Worm (Caenorhabditis elegans): Measurements from ENCODE around the gene M01B2.8.
"Not testable (repeated sequence)": the region's sequence is repeated elsewhere in the genome, so short reads cannot be mapped to it uniquely, and the experiment has no call there.

Gene M01B2.8

DNA sequence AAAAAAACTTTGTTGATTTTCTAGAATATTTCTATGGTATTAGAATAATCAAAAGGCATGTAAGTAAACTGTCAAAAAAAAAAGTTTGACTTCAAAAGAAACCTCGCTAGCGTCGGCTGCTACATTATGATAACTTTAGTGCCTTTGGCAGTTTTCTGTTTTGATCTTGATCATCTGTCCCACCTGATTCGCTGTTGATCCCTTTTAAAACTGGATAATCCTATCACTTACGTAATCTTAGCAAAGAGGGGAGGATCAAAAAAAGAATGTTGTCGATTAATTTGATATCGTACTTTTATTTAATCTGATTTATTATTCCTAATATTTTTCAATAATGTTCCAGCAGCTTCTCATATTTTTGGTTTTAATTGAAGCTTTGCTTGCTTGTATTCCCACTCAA lies at the start of gene M01B2.8:
Gene M01B2.8 (plus strand): TSS at position 301 of the 400 bp plus-strand sequence.
- TF ChIP-seq hnd-1 (tag; optimal IDR thresholded peaks at IDR 0.05) (no peak), aly-1 (tag; optimal IDR thresholded peaks at IDR 0.05) (no peak), B0310.2 (tag; optimal IDR thresholded peaks at IDR 0.05) (no peak), tbx-11 (GFP tag; IDR thresholded peaks at IDR 0.05) (no peak), pes-1 (GFP tag; IDR thresholded peaks at IDR 0.05) (no peak), hmbx-1 (tag; optimal IDR thresholded peaks at IDR 0.05) (no peak), ceh-13 (GFP tag; optimal IDR thresholded peaks at IDR 0.05) (no peak), ceh-36 (tag; optimal IDR thresholded peaks at IDR 0.05) (no peak), tra-4 (tag; optimal IDR thresholded peaks at IDR 0.05) (no peak), ama-1 (optimal IDR thresholded peaks at IDR 0.05) (no peak), hmg-4 (GFP tag; optimal IDR thresholded peaks at IDR 0.05) (no peak)

- not testable (repeated sequence) for TF ChIP-seq ets-7 (tag; optimal IDR thresholded peaks at IDR 0.05); pes-1 (GFP tag; IDR thresholded peaks at IDR 0.05); hmg-4 (GFP tag; optimal IDR thresholded peaks at IDR 0.05)
Measured at ce11 chrV:15211869-15212268, 48.1 kb upstream of the M01B2.8 start, which contains the start of gene sri-24. TSS of gene sri-24 (plus strand) at chrV:15212169.

DNA sequence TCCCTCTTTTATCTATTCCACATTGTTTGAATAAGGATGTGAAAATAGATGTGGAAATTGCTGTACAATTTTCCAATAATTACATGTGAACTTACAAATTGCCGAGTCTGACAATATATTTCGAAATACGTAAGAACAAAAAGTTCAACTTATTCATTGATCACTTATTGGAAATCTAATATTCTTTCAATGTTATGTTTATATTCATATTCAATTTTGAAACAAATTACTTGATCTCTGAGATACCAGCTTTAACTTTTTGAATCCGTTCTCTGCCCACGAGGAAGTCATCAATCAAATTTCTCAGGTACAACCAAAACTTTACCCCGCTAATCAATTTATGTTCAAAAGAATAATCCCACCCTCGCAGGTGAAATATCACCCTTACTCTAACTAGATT lies 44.8 kb upstream of the M01B2.8 start, which contains the start of gene sri-26:
Gene sri-26 (plus strand): TSS at position 301 of the 400 bp plus-strand sequence.
- TF ChIP-seq tbx-11 (GFP tag; IDR thresholded peaks at IDR 0.05); ceh-36 (tag; optimal IDR thresholded peaks at IDR 0.05); F13C5.2 (tag; optimal IDR thresholded peaks at IDR 0.05): not testable (repeated sequence)

DNA sequence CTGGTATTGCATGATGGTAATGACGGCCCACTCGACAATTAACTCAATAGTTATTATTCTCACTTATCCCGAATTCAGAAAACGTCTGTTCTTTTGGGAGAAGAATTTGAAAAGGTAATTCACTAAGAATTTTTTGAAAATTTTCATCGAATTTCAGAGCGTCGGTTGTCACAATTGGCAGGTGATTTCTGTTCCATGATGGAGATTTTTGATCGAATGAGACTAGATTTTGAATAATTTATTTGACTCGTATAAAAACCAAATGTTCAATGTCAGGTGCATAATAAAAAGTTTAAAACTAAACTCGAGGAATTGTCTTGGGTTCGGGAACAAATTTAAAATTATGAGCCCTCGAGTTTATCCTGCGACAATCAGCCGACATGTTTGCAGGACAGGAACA lies 43.3 kb upstream of the M01B2.8 start, which contains the start of gene sri-25:
Gene sri-25 (plus strand): TSS at position 301 of the 400 bp plus-strand sequence.
- TF ChIP-seq B0310.2 (tag; optimal IDR thresholded peaks at IDR 0.05): no peak
- no peak for TF ChIP-seq ets-7 (tag; optimal IDR thresholded peaks at IDR 0.05)
- TF ChIP-seq scrt-1 (GFP tag; IDR thresholded peaks at IDR 0.05): no peak
- no peak for TF ChIP-seq hmbx-1 (tag; optimal IDR thresholded peaks at IDR 0.05)
- no peak for TF ChIP-seq ceh-36 (tag; optimal IDR thresholded peaks at IDR 0.05)
- no peak for TF ChIP-seq tbx-11 (GFP tag; IDR thresholded peaks at IDR 0.05)
- TF ChIP-seq hnd-1 (tag; optimal IDR thresholded peaks at IDR 0.05): no peak
- TF ChIP-seq F13C5.2 (tag; optimal IDR thresholded peaks at IDR 0.05): no peak
- no peak for TF ChIP-seq ceh-13 (GFP tag; optimal IDR thresholded peaks at IDR 0.05)
- TF ChIP-seq sea-1 (GFP tag; conservative IDR thresholded peaks at IDR 0.05): no peak
- TF ChIP-seq pes-1 (GFP tag; IDR thresholded peaks at IDR 0.05): no peak
- no peak for TF ChIP-seq hmg-4 (GFP tag; optimal IDR thresholded peaks at IDR 0.05)
- no peak for TF ChIP-seq tra-4 (tag; optimal IDR thresholded peaks at IDR 0.05)
- no peak for TF ChIP-seq flt-1 (GFP tag; IDR thresholded peaks at IDR 0.05)

DNA sequence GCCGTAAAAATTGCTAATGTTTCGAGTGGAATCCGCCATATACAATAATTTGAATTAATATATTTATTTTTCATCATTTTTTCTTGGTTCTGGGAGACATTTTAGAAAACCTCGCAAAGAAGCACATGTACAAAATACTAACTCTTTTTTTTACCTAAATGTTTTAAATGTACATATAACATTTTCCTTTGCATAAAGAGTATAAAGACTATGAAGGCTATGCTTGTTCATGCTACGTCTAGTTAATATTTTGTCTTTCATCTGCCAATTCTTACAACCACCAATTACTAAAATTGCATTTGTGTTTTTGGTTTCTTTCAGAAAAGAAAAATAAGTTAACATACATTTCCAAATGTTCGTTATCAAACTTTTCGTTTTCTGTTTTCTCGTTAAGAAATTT lies 38.7 kb upstream of the M01B2.8 start, which contains the start of gene irld-25:
Gene irld-25 (plus strand): TSS at position 301 of the 400 bp plus-strand sequence.
- TF ChIP-seq ama-1 (optimal IDR thresholded peaks at IDR 0.05) (no peak), flt-1 (GFP tag; IDR thresholded peaks at IDR 0.05) (no peak), ceh-13 (GFP tag; optimal IDR thresholded peaks at IDR 0.05) (no peak), hmbx-1 (tag; optimal IDR thresholded peaks at IDR 0.05) (no peak), tbx-37 (GFP tag; conservative IDR thresholded peaks at IDR 0.05) (no peak), tbx-11 (GFP tag; IDR thresholded peaks at IDR 0.05) (no peak)

- TF ChIP-seq ceh-36 (tag; optimal IDR thresholded peaks at IDR 0.05): no peak
- TF ChIP-seq pes-1 (GFP tag; IDR thresholded peaks at IDR 0.05): no peak
- no peak for TF ChIP-seq tbx-11 (GFP tag; IDR thresholded peaks at IDR 0.05)
- no peak for TF ChIP-seq scrt-1 (GFP tag; IDR thresholded peaks at IDR 0.05)
- TF ChIP-seq sea-1 (GFP tag; conservative IDR thresholded peaks at IDR 0.05): no peak
- TF ChIP-seq ama-1 (optimal IDR thresholded peaks at IDR 0.05): no peak
- TF ChIP-seq hmbx-1 (tag; optimal IDR thresholded peaks at IDR 0.05): no peak
- TF ChIP-seq hnd-1 (tag; optimal IDR thresholded peaks at IDR 0.05): no peak
- no peak for TF ChIP-seq aly-1 (tag; optimal IDR thresholded peaks at IDR 0.05)
- TF ChIP-seq ceh-13 (GFP tag; optimal IDR thresholded peaks at IDR 0.05): no peak
- no peak for TF ChIP-seq B0310.2 (tag; optimal IDR thresholded peaks at IDR 0.05)
Measured at ce11 chrV:15223668-15224067, 36.3 kb upstream of the M01B2.8 start, which contains the start of gene srw-24. TSS of gene srw-24 (plus strand) at chrV:15223968.

DNA sequence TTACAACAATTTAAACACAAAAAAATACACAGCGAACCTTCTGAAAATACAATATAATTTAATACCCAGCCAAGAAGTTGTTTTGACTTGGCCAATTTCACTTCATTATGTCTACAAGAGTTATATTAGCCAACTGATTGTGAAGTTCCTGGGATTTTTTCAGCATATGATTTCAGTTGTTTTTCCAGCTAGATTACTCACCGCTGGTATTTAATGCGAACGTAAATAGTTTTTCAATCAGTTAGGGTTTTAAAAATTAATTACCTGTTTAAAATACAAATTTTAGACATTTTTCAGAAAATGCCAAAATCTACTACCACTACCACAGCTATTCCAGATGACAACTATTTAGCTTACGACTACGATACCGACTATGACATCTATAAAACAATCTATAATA lies 34.4 kb upstream of the M01B2.8 start, which contains the start of gene srw-14:
Gene srw-14 (plus strand): TSS at position 301 of the 400 bp plus-strand sequence.
- no peak for TF ChIP-seq flt-1 (GFP tag; IDR thresholded peaks at IDR 0.05)
- TF ChIP-seq scrt-1 (GFP tag; IDR thresholded peaks at IDR 0.05): no peak
- no peak for TF ChIP-seq B0310.2 (tag; optimal IDR thresholded peaks at IDR 0.05)

ce11 chrV:15226206-15226605 lies 33.8 kb upstream of the M01B2.8 start:
- TF ChIP-seq ama-1 (optimal IDR thresholded peaks at IDR 0.05): no peak
- no peak for TF ChIP-seq F13C5.2 (tag; optimal IDR thresholded peaks at IDR 0.05)
- no peak for TF ChIP-seq flt-1 (GFP tag; IDR thresholded peaks at IDR 0.05)
- TF ChIP-seq sea-1 (GFP tag; conservative IDR thresholded peaks at IDR 0.05): no peak
- TF ChIP-seq tbx-11 (GFP tag; IDR thresholded peaks at IDR 0.05): no peak
- TF ChIP-seq hmg-4 (GFP tag; optimal IDR thresholded peaks at IDR 0.05): no peak
- no peak for TF ChIP-seq scrt-1 (GFP tag; IDR thresholded peaks at IDR 0.05)
- no peak for TF ChIP-seq hmbx-1 (tag; optimal IDR thresholded peaks at IDR 0.05)
- no peak for TF ChIP-seq ceh-36 (tag; optimal IDR thresholded peaks at IDR 0.05)
- TF ChIP-seq hnd-1 (tag; optimal IDR thresholded peaks at IDR 0.05): no peak
- no peak for TF ChIP-seq pes-1 (GFP tag; IDR thresholded peaks at IDR 0.05)
- no peak for TF ChIP-seq aly-1 (tag; optimal IDR thresholded peaks at IDR 0.05)
- no peak for TF ChIP-seq B0310.2 (tag; optimal IDR thresholded peaks at IDR 0.05)
- TF ChIP-seq tra-4 (tag; optimal IDR thresholded peaks at IDR 0.05): no peak

All from whole organism, early embryonic.